Worm (Caenorhabditis elegans): Measurements from ENCODE around the gene str-205.

DNA sequence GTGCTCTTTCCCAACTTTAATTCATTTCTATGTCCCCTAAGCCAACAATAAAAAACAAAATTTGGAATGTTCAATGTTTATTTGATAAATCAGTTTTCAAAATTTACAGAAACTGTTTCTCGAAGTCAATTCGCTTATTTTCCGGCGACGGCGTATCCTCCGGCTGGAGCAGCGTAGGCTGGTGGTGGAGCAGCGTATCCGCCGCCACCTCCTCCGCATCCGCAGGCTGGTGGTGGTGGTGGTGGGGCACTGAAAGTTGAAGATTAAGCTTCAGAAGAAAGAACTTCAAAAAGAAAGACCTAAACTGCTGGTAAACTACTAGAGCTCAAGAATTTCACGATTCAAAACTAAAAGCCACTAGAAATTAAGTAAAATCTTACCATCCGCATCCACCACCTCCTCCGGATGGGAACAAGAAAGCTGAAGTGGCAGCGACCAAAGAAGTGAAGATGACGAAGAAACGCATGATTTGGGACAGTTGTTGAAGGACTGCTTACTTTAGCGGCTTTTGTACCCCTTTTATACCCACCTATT lies 11.6 kb downstream of the str-205 start, which contains the start of gene C02E7.7:
- TF ChIP-seq lin-32 (GFP tag; optimal IDR thresholded peaks at IDR 0.05) = no peak
- no peak for TF ChIP-seq pha-4 (tag; optimal IDR thresholded peaks at IDR 0.05)
- no peak for TF ChIP-seq ztf-11 (tag; optimal IDR thresholded peaks at IDR 0.05)
- no peak for TF ChIP-seq mep-1 (tag; optimal IDR thresholded peaks at IDR 0.05)
- TF ChIP-seq snpc-4 (tag; optimal IDR thresholded peaks at IDR 0.05) = no peak
- no peak for TF ChIP-seq unc-39 (tag; optimal IDR thresholded peaks at IDR 0.05)
- TF ChIP-seq nhr-12 (tag; optimal IDR thresholded peaks at IDR 0.05) = no peak
- TF ChIP-seq nhr-28 (tag; optimal IDR thresholded peaks at IDR 0.05) = no peak
- no peak for TF ChIP-seq lin-13 (tag; optimal IDR thresholded peaks at IDR 0.05)
